Worm (Caenorhabditis elegans) whole organism, L2 larva: Measurements from ENCODE around the gene asp-18.

Source experiments
- aly-2 ChIP-seq: fragments of 150-350 bp; optimal IDR thresholded peaks from 2 replicates; lab custom pipeline; 2014; ENCODE audit warnings: missing biosample characterization, missing genetic modification characterization
- lin-39 ChIP-seq: fragments of 150-350 bp; optimal IDR thresholded peaks from 2 replicates; lab custom pipeline; 2014; ENCODE audit warnings: missing biosample characterization, missing genetic modification reagents, missing genetic modification characterization
- mab-5 ChIP-seq: fragments of 150-350 bp; optimal IDR thresholded peaks from 2 replicates; lab custom pipeline; 2014; ENCODE audit warnings: missing biosample characterization, missing genetic modification characterization
- nhr-23 ChIP-seq: fragments of 150-350 bp; optimal IDR thresholded peaks from 2 replicates; lab custom pipeline; 2014; ENCODE audit warnings: missing biosample characterization, missing genetic modification reagents, missing genetic modification characterization
- sem-4 ChIP-seq: fragments of 150-350 bp; optimal IDR thresholded peaks from 2 replicates; lab custom pipeline; 2014; ENCODE audit warnings: missing biosample characterization, missing genetic modification reagents, missing genetic modification characterization

The asp-18 gene

DNA sequence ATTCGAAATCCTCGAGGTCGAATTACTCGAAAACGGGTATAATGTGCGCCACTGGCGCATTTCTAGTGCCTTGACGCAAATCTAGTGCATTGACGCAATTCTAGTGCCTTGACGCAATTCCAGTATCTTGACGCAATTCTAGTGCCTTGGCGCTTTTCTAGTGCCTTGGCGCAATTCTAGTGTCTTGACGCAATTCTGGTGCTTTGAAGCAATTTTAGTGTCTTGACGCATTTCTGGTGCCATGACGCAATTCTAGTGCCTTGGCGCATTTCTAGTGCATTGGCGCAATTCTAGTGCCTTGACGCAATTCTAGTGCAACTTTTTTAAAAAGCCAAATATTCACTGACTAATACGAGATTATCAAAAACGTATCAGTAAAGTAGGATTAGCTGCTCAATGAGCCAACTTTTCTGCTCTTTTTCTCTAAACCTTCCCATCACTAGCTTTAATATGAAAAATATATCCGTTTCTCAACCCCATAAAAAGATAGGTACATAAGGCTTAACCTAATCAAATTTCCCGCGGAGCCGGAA, 47.0 kb downstream of the asp-18 start, which contains the start of gene Y69H2.17:
TSS of gene Y69H2.17 (plus strand) at position 483 of the 533 bp plus-strand sequence.
- no peak for TF ChIP-seq sem-4 (tag; lab: Kevin White, UChicago)
- TF ChIP-seq nhr-23 (tag; lab: Kevin White, UChicago): no peak
- TF ChIP-seq lin-39: no peak
- TF ChIP-seq aly-2 (tag; lab: Kevin White, UChicago): no peak
- TF ChIP-seq mab-5 (tag; lab: Kevin White, UChicago): no peak
